Fruit fly (Drosophila melanogaster): Measurements from ENCODE around the gene CG33523.

CG33523 gene

dm6 chr3L:5945571-5945970, 21.9 kb downstream of the CG33523 start:
- TF ChIP-seq Myc (optimal IDR thresholded peaks at IDR 0.05) (no peak), insv (optimal IDR thresholded peaks at IDR 0.05) (no peak), psq (optimal IDR thresholded peaks at IDR 0.05) (no peak), ttk (optimal IDR thresholded peaks at IDR 0.05) (no peak), h (optimal IDR thresholded peaks at IDR 0.05) (no peak), Sin3A (optimal IDR thresholded peaks at IDR 0.05) (no peak)

- TF ChIP-seq Sin3A (optimal IDR thresholded peaks at IDR 0.05), result no peak
- no peak for TF ChIP-seq ttk (optimal IDR thresholded peaks at IDR 0.05)
- TF ChIP-seq psq (optimal IDR thresholded peaks at IDR 0.05), result no peak
- TF ChIP-seq insv (optimal IDR thresholded peaks at IDR 0.05), result no peak
- no peak for TF ChIP-seq Myc (optimal IDR thresholded peaks at IDR 0.05)
- TF ChIP-seq h (optimal IDR thresholded peaks at IDR 0.05), result no peak
Observed at dm6 chr3L:5947110-5947731, 23.6 kb downstream of the CG33523 start.

- TF ChIP-seq Sin3A (optimal IDR thresholded peaks at IDR 0.05) (no peak), insv (optimal IDR thresholded peaks at IDR 0.05) (no peak)
Observed at dm6 chr3L:5950467-5950866, 26.8 kb downstream of the CG33523 start, which contains the start of gene Egfrap. Egfrap (minus strand) TSS chr3L:5950658.

dm6 chr3L:5952132-5952531, 28.5 kb downstream of the CG33523 start:
- TF ChIP-seq Myc (optimal IDR thresholded peaks at IDR 0.05) (no peak), h (optimal IDR thresholded peaks at IDR 0.05) (no peak), psq (optimal IDR thresholded peaks at IDR 0.05) (no peak), ttk (optimal IDR thresholded peaks at IDR 0.05) (no peak)

- no peak for TF ChIP-seq ttk (optimal IDR thresholded peaks at IDR 0.05)
- no peak for TF ChIP-seq psq (optimal IDR thresholded peaks at IDR 0.05)
- no peak for TF ChIP-seq h (optimal IDR thresholded peaks at IDR 0.05)
- TF ChIP-seq Sin3A (optimal IDR thresholded peaks at IDR 0.05), result no peak
- no peak for TF ChIP-seq Myc (optimal IDR thresholded peaks at IDR 0.05)
- TF ChIP-seq insv (optimal IDR thresholded peaks at IDR 0.05), result no peak
Observed at dm6 chr3L:5952537-5952936, 28.9 kb downstream of the CG33523 start.

dm6 chr3L:5954942-5955341, 31.3 kb downstream of the CG33523 start:
- TF ChIP-seq psq (optimal IDR thresholded peaks at IDR 0.05) (no peak), Sin3A (optimal IDR thresholded peaks at IDR 0.05) (no peak), insv (optimal IDR thresholded peaks at IDR 0.05) (no peak), ttk (optimal IDR thresholded peaks at IDR 0.05) (no peak), Myc (optimal IDR thresholded peaks at IDR 0.05) (no peak), h (optimal IDR thresholded peaks at IDR 0.05) (no peak)

- TF ChIP-seq Sin3A (optimal IDR thresholded peaks at IDR 0.05) (no peak), h (optimal IDR thresholded peaks at IDR 0.05) (no peak)
Observed at dm6 chr3L:5957163-5957562, 33.5 kb downstream of the CG33523 start.

dm6 chr3L:5958117-5958516, 34.5 kb downstream of the CG33523 start:
- no peak for TF ChIP-seq Sin3A (optimal IDR thresholded peaks at IDR 0.05)
- no peak for TF ChIP-seq ttk (optimal IDR thresholded peaks at IDR 0.05)
- no peak for TF ChIP-seq h (optimal IDR thresholded peaks at IDR 0.05)
- TF ChIP-seq insv (optimal IDR thresholded peaks at IDR 0.05), result no peak
- TF ChIP-seq Myc (optimal IDR thresholded peaks at IDR 0.05), result no peak
- no peak for TF ChIP-seq psq (optimal IDR thresholded peaks at IDR 0.05)

- TF ChIP-seq ttk (optimal IDR thresholded peaks at IDR 0.05), result no peak
- no peak for TF ChIP-seq h (optimal IDR thresholded peaks at IDR 0.05)
- no peak for TF ChIP-seq insv (optimal IDR thresholded peaks at IDR 0.05)
- TF ChIP-seq Myc (optimal IDR thresholded peaks at IDR 0.05), result no peak
- TF ChIP-seq psq (optimal IDR thresholded peaks at IDR 0.05), result no peak
- TF ChIP-seq Sin3A (optimal IDR thresholded peaks at IDR 0.05), result no peak
Observed at dm6 chr3L:5964399-5964798, 40.7 kb downstream of the CG33523 start.

dm6 chr3L:5966850-5967418, 43.3 kb downstream of the CG33523 start:
- no peak for TF ChIP-seq psq (optimal IDR thresholded peaks at IDR 0.05)

- TF ChIP-seq psq (optimal IDR thresholded peaks at IDR 0.05) (no peak), ttk (optimal IDR thresholded peaks at IDR 0.05) (no peak), h (optimal IDR thresholded peaks at IDR 0.05) (no peak), Myc (optimal IDR thresholded peaks at IDR 0.05) (no peak), Sin3A (optimal IDR thresholded peaks at IDR 0.05) (no peak), insv (optimal IDR thresholded peaks at IDR 0.05) (no peak)
Observed at dm6 chr3L:5968695-5969094, 45.0 kb downstream of the CG33523 start.

dm6 chr3L:5969122-5969521, 45.5 kb downstream of the CG33523 start:
- TF ChIP-seq insv (optimal IDR thresholded peaks at IDR 0.05), result no peak
- no peak for TF ChIP-seq Myc (optimal IDR thresholded peaks at IDR 0.05)
- TF ChIP-seq ttk (optimal IDR thresholded peaks at IDR 0.05), result no peak
- no peak for TF ChIP-seq psq (optimal IDR thresholded peaks at IDR 0.05)
- no peak for TF ChIP-seq h (optimal IDR thresholded peaks at IDR 0.05)
- no peak for TF ChIP-seq Sin3A (optimal IDR thresholded peaks at IDR 0.05)

dm6 chr3L:5970169-5970568, 46.5 kb downstream of the CG33523 start:
- TF ChIP-seq insv (optimal IDR thresholded peaks at IDR 0.05) (no peak), h (optimal IDR thresholded peaks at IDR 0.05) (no peak), Sin3A (optimal IDR thresholded peaks at IDR 0.05) (no peak), ttk (optimal IDR thresholded peaks at IDR 0.05) (no peak), Myc (optimal IDR thresholded peaks at IDR 0.05) (no peak), psq (optimal IDR thresholded peaks at IDR 0.05) (no peak)
